Worm (Caenorhabditis elegans) whole organism, L1 larva: ENCODE data around the gene F09E5.12.
A peak's percentile ranks its signal among the peaks of the same experiment; 100 is the strongest.

ENCODE experiments used
- C16A3.4 ChIP-seq: fragments of 150-350 bp; optimal IDR thresholded peaks from 2 replicates; lab custom pipeline; 2014; ENCODE audit warnings: missing biosample characterization, missing genetic modification characterization
- C34B4.2 ChIP-seq: sonication (generic microtip); optimal IDR thresholded peaks from 2 replicates; lab custom pipeline; 2017; ENCODE audit warnings: mild to moderate bottlenecking, missing genetic modification characterization, missing compliant biosample characterization
- F16B12.6 ChIP-seq: fragments of 150-350 bp; optimal IDR thresholded peaks from 2 replicates; lab custom pipeline; 2014; ENCODE audit warnings: missing biosample characterization, missing genetic modification characterization
- Y116A8C.19 ChIP-seq: sonication (generic microtip); optimal IDR thresholded peaks from 2 replicates; lab custom pipeline; 2016; ENCODE audit warnings: missing compliant biosample characterization, missing genetic modification characterization, borderline replicate concordance
- aha-1 ChIP-seq: fragments of 150-350 bp; optimal IDR thresholded peaks from 2 replicates; lab custom pipeline; 2014; ENCODE audit warnings: missing biosample characterization, missing genetic modification characterization
- alr-1 ChIP-seq: fragments of 200-800 bp; sonication (Bioruptor generic); optimal IDR thresholded peaks from 2 replicates; lab custom pipeline; 2018; ENCODE audit warnings: borderline replicate concordance, mild to moderate bottlenecking, missing genetic modification characterization, missing compliant biosample characterization
- ama-1 ChIP-seq: fragments of 150-350 bp; optimal IDR thresholded peaks from 2 replicates; lab custom pipeline; 2014
- blmp-1 ChIP-seq: fragments of 150-350 bp; optimal IDR thresholded peaks from 2 replicates; lab custom pipeline; 2014; ENCODE audit warnings: missing biosample characterization, missing genetic modification characterization
- ceh-8 ChIP-seq: fragments of 200-800 bp; sonication (Bioruptor generic); optimal IDR thresholded peaks from 2 replicates; lab custom pipeline; 2018; ENCODE audit warnings: mild to moderate bottlenecking, missing genetic modification characterization, moderate library complexity, missing compliant biosample characterization
- ces-1 ChIP-seq: fragments of 150-350 bp; optimal IDR thresholded peaks from 2 replicates; lab custom pipeline; 2014; ENCODE audit warnings: missing biosample characterization, missing genetic modification reagents, missing genetic modification characterization
- dpl-1 ChIP-seq, 3 experiments: fragments of 150-350 bp in 2 of 3; sonication (generic microtip) in 1 of 3; optimal IDR thresholded peaks; 2 replicates each; lab custom pipeline; 2014 to 2017; ENCODE audit warnings: missing biosample characterization in 3 of 3, missing genetic modification characterization in 3 of 3, missing genetic modification reagents in 3 of 3
- efl-1 ChIP-seq, 4 experiments: fragments of 150-350 bp; optimal IDR thresholded peaks in 3 of 4; peaks in 1 of 4; 1 replicate in 1 of 4; 2 replicates in 3 of 4; lab custom pipeline; 2014; ENCODE audit warnings: missing biosample characterization in 2 of 4, missing genetic modification characterization in 2 of 4, missing genetic modification reagents in 2 of 4
- efl-3 ChIP-seq: fragments of 200-800 bp; sonication (Bioruptor generic); optimal IDR thresholded peaks from 2 replicates; lab custom pipeline; 2018; ENCODE audit warnings: mild to moderate bottlenecking, missing genetic modification characterization, missing compliant biosample characterization
- egl-13 ChIP-seq: sonication (generic microtip); optimal IDR thresholded peaks from 2 replicates; lab custom pipeline; 2016; ENCODE audit warnings: missing genotype, missing genetic modification reagents, missing genetic modification characterization, missing compliant biosample characterization
- egl-27 ChIP-seq, 2 experiments: fragments of 150-350 bp in 1 of 2; sonication (generic microtip); optimal IDR thresholded peaks; 3 replicates each; lab custom pipeline; 2017 to 2018; ENCODE audit warnings: missing biosample characterization in 2 of 2, missing genetic modification characterization in 2 of 2, missing genetic modification reagents in 2 of 2
- elt-2 ChIP-seq: sonication (generic microtip); optimal IDR thresholded peaks from 2 replicates; lab custom pipeline; 2016; ENCODE audit warnings: missing genetic modification characterization, mild to moderate bottlenecking, inconsistent platforms, missing compliant biosample characterization, missing genetic modification reagents
- elt-3 ChIP-seq, 6 experiments: fragments of 150-350 bp in 1 of 6; sonication (generic microtip); optimal IDR thresholded peaks; 2 replicates each; lab custom pipeline; 2017 to 2018; ENCODE audit warnings: missing biosample characterization in 6 of 6, missing genetic modification characterization in 6 of 6, inconsistent platforms in 1 of 6
- fkh-10 ChIP-seq: sonication (generic microtip); optimal IDR thresholded peaks from 2 replicates; lab custom pipeline; 2017; ENCODE audit warnings: missing biosample characterization, missing genetic modification reagents, missing genetic modification characterization
- fkh-8 ChIP-seq: sonication (generic microtip); optimal IDR thresholded peaks from 2 replicates; lab custom pipeline; 2016; ENCODE audit warnings: mild to moderate bottlenecking, missing genetic modification characterization, missing compliant biosample characterization
- grh-1 ChIP-seq: fragments of 200-800 bp; sonication (Bioruptor generic); IDR thresholded peaks from 2 replicates; pipeline ENCODE4 v1.3.6; 2022; ENCODE audit warnings: missing genetic modification reagents, missing genetic modification characterization, missing compliant biosample characterization
- irx-1 ChIP-seq: sonication (generic microtip); optimal IDR thresholded peaks from 2 replicates; lab custom pipeline; 2016; ENCODE audit warnings: missing genetic modification characterization, missing compliant biosample characterization
- jun-1 ChIP-seq: fragments of 150-350 bp; optimal IDR thresholded peaks from 2 replicates; lab custom pipeline; 2014; ENCODE audit warnings: missing biosample characterization, missing genetic modification reagents, missing genetic modification characterization
- lir-3 ChIP-seq: sonication (generic microtip); optimal IDR thresholded peaks from 2 replicates; lab custom pipeline; 2016; ENCODE audit warnings: mild to moderate bottlenecking, missing genetic modification characterization, moderate library complexity, missing compliant biosample characterization; ENCODE audit not compliant: poor library complexity
- lsy-2 ChIP-seq, 2 experiments: fragments of 150-350 bp; optimal IDR thresholded peaks; 2 replicates each; lab custom pipeline; 2014; ENCODE audit warnings: missing biosample characterization in 2 of 2, missing genetic modification characterization in 2 of 2
- mab-9 ChIP-seq: fragments of 200-800 bp; sonication (Bioruptor generic); IDR thresholded peaks from 2 replicates; pipeline ENCODE4 v1.3.6; 2022; ENCODE audit warnings: missing genetic modification reagents, missing genetic modification characterization, missing compliant biosample characterization
- mep-1 ChIP-seq: fragments of 150-350 bp; optimal IDR thresholded peaks from 2 replicates; lab custom pipeline; 2014; ENCODE audit warnings: missing biosample characterization, missing genetic modification characterization
- nhr-12 ChIP-seq: sonication (generic microtip); optimal IDR thresholded peaks from 2 replicates; lab custom pipeline; 2017; ENCODE audit warnings: missing biosample characterization, missing genetic modification characterization
- nhr-47 ChIP-seq: sonication (generic microtip); optimal IDR thresholded peaks from 2 replicates; lab custom pipeline; 2016; ENCODE audit warnings: mild to moderate bottlenecking, missing genetic modification characterization, moderate library complexity, missing compliant biosample characterization
- nhr-71 ChIP-seq: sonication (generic microtip); optimal IDR thresholded peaks from 2 replicates; lab custom pipeline; 2016; ENCODE audit warnings: mild to moderate bottlenecking, missing genetic modification characterization, moderate library complexity, missing compliant biosample characterization
- nhr-76 ChIP-seq: sonication (generic microtip); optimal IDR thresholded peaks from 2 replicates; lab custom pipeline; 2017; ENCODE audit warnings: missing biosample characterization, missing genetic modification characterization
- nhr-77 ChIP-seq: fragments of 150-350 bp; optimal IDR thresholded peaks from 2 replicates; lab custom pipeline; 2014; ENCODE audit warnings: missing biosample characterization, missing genetic modification characterization
- nhr-85 ChIP-seq: sonication (generic microtip); peaks from one replicate; lab custom pipeline; 2016; ENCODE audit warnings: missing genetic modification characterization, inconsistent platforms, missing compliant biosample characterization
- nhr-90 ChIP-seq: sonication (generic microtip); optimal IDR thresholded peaks from 2 replicates; lab custom pipeline; 2016; ENCODE audit warnings: mild to moderate bottlenecking, missing genetic modification characterization, missing compliant biosample characterization; ENCODE audit not compliant: poor library complexity
- pag-3 ChIP-seq: sonication (generic microtip); optimal IDR thresholded peaks from 2 replicates; lab custom pipeline; 2017; ENCODE audit warnings: missing genetic modification characterization, mild to moderate bottlenecking, missing compliant biosample characterization, antibody characterized with exemption, borderline replicate concordance; ENCODE audit not compliant: insufficient read depth
- rnt-1 ChIP-seq: sonication (generic microtip); optimal IDR thresholded peaks from 2 replicates; lab custom pipeline; 2016; ENCODE audit warnings: mild to moderate bottlenecking, missing genetic modification characterization, moderate library complexity, missing compliant biosample characterization
- snu-23 ChIP-seq: sonication (generic microtip); optimal IDR thresholded peaks from 2 replicates; lab custom pipeline; 2016; ENCODE audit warnings: missing genetic modification characterization, missing compliant biosample characterization
- sox-4 ChIP-seq: sonication (generic microtip); optimal IDR thresholded peaks from 2 replicates; lab custom pipeline; 2016; ENCODE audit warnings: missing genetic modification characterization, missing compliant biosample characterization
- sptf-1 ChIP-seq: fragments of 150-350 bp; optimal IDR thresholded peaks from 2 replicates; lab custom pipeline; 2014; ENCODE audit warnings: missing biosample characterization, missing genetic modification characterization
- swsn-7 ChIP-seq: sonication (generic microtip); optimal IDR thresholded peaks from 2 replicates; lab custom pipeline; 2016; ENCODE audit warnings: missing genetic modification characterization, missing compliant biosample characterization
- tbx-2 ChIP-seq: sonication (generic microtip); optimal IDR thresholded peaks from 2 replicates; lab custom pipeline; 2016; ENCODE audit warnings: missing genetic modification characterization, missing compliant biosample characterization
- unc-130 ChIP-seq: fragments of 150-350 bp; optimal IDR thresholded peaks from 2 replicates; lab custom pipeline; 2017; ENCODE audit warnings: missing biosample characterization, missing genetic modification characterization, inconsistent platforms
- zag-1 ChIP-seq: fragments of 150-350 bp; optimal IDR thresholded peaks from 2 replicates; lab custom pipeline; 2014; ENCODE audit warnings: missing biosample characterization, missing genetic modification characterization
- zip-4 ChIP-seq: fragments of 200-800 bp; sonication (Bioruptor generic); optimal IDR thresholded peaks from 2 replicates; lab custom pipeline; 2018; ENCODE audit warnings: mild to moderate bottlenecking, missing genetic modification characterization, moderate library complexity, missing compliant biosample characterization

The F09E5.12 gene

DNA sequence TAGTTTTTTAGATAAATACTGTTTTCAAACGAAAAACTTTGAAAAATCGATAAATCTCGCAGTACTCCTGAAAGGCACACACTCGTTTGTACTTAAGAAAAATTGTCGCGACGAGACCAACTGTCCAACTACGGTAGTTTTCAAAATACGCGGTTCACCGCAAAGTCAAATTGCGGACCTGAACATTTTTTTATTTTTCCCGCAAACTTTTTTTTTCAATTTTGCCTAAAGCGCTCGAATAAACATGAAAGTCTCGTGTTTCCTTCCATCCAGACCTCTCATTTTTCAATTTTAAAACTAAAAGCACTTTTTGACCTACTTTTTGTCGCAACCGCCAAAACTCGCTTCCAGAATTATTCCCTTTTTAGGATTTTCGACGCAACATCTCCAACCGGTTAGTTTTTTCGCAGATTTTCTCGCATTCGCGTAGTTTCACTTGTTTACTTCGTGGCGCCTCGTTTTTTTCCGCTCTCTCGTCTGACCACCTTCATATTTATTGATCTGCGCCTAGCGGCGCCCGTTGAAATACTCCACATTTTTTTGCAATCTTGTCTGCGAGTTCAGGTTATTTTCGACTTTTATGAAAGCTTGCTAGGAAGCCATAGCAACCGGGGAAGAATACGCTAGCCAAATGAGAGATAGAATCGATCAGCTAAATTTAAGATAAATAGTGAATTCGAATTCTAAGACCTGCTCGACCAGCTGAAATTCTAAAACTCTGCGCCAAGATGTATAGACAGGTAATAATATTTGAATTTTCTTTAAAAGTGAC is 7.1 kb upstream of the F09E5.12 start, which contains the start of gene prdx-2:
TSS of gene prdx-2 (plus strand) at position 729 of the 772 bp plus-strand sequence.
- no peak for TF ChIP-seq grh-1 (GFP tag; lab: Robert Waterston, UW)
- TF ChIP-seq lsy-2 (tag; optimal IDR thresholded peaks at IDR 0.05; lab: Kevin White, UChicago) = peak in 1 of 2 experiments; percentile 47
- peak; percentile 18 for TF ChIP-seq fkh-8 (tag; lab: Kevin White, UChicago)
- peak; percentile 88 for TF ChIP-seq blmp-1 (tag; lab: Kevin White, UChicago)
- TF ChIP-seq pag-3 (tag; lab: Kevin White, UChicago) = no peak
- TF ChIP-seq snu-23 = no peak
- no peak for TF ChIP-seq efl-1 (optimal IDR thresholded peaks at IDR 0.05; lab: Kevin White, UChicago)
- TF ChIP-seq efl-1 (GFP tag; optimal IDR thresholded peaks at IDR 0.05 in 1 of 2; lab: Kevin White, UChicago) = peak in 1 of 2 experiments; percentile 40
- no peak for TF ChIP-seq dpl-1 (GFP tag; optimal IDR thresholded peaks at IDR 0.05; lab: Kevin White, UChicago)
- TF ChIP-seq elt-2 = no peak
- no peak for TF ChIP-seq lir-3 (tag; lab: Kevin White, UChicago)
- no peak for TF ChIP-seq egl-13

DNA sequence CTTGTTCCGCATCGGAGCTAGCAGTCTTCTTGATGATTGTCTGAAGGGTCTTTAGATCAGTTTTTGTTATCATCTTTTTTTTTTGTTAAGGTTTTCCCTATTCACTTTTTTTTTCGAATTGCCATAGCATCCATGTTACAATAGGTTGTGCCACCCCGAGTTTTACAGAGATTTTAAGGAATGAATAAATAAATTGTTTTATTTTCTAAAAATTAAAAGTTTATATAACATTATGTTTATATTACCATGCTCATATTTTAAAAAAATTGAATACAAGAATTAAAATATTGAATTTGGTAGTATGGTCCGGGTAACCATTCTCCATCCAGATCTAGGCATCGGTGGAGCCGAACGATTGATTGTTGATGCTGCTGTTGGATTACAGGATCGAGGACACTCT is 4.4 kb upstream of the F09E5.12 start, which contains the start of gene algn-2:
TSS of gene algn-2 (plus strand) at position 301 of the 400 bp plus-strand sequence.
- TF ChIP-seq fkh-10 (no peak), elt-2 (peak; percentile 14)

ce11 chrII:5373275-5374047 is 2.9 kb upstream of the F09E5.12 start, which contains the start of the genes agt-2 and F09E5.3:
agt-2 (minus strand) TSS chrII:5373827.
F09E5.3 (plus strand) TSS chrII:5373997.
- TF ChIP-seq alr-1 (tag; lab: Kevin White, UChicago) (no peak), efl-3 (GFP tag; lab: Kevin White, UChicago) (peak; percentile 21), Y116A8C.19 (tag; lab: Kevin White, UChicago) (no peak), nhr-12 (no peak), ama-1 (lab: Kevin White, UChicago) (peak; percentile 86), nhr-90 (tag; lab: Kevin White, UChicago) (peak; percentile 91), zip-4 (GFP tag; lab: Kevin White, UChicago) (peak; percentile 81), nhr-47 (tag; lab: Kevin White, UChicago) (peak; percentile 96), zag-1 (tag; lab: Kevin White, UChicago) (peak; percentile 26), unc-130 (tag; lab: Kevin White, UChicago) (peak; percentile 95), elt-3 (tag; optimal IDR thresholded peaks at IDR 0.05; lab: Kevin White, UChicago) (peak in 3 of 6 experiments; percentile 43 to 81 (median 77)), swsn-7 (tag; lab: Kevin White, UChicago) (peak; percentile 96), mep-1 (tag; lab: Kevin White, UChicago) (peak; percentile 98), nhr-85 (tag; lab: Kevin White, UChicago) (peak; percentile 93), egl-13 (peak; percentile 84), C16A3.4 (tag; lab: Kevin White, UChicago) (peak; percentile 95), elt-2 (peak; percentile 82), ces-1 (GFP tag; lab: Kevin White, UChicago) (no peak), rnt-1 (tag; lab: Kevin White, UChicago) (peak; percentile 96), mab-9 (peak; percentile 88), F16B12.6 (tag; lab: Kevin White, UChicago) (peak; percentile 76), nhr-76 (tag; lab: Kevin White, UChicago) (no peak), snu-23 (peak; percentile 98), blmp-1 (tag; lab: Kevin White, UChicago) (peak; percentile 81), egl-27 (tag; optimal IDR thresholded peaks at IDR 0.05; lab: Kevin White, UChicago) (peak; percentile 1 to 14), nhr-77 (tag; lab: Kevin White, UChicago) (peak; percentile 86), irx-1 (tag; lab: Kevin White, UChicago) (peak; percentile 91), sptf-1 (tag; lab: Kevin White, UChicago) (no peak), ceh-8 (GFP tag; lab: Kevin White, UChicago) (peak; percentile 85), aha-1 (peak; percentile 20), dpl-1 (GFP tag; optimal IDR thresholded peaks at IDR 0.05; lab: Kevin White, UChicago) (peak; percentile 88 to 91 (median 90)), jun-1 (tag; lab: Kevin White, UChicago) (peak; percentile 89), nhr-71 (tag; lab: Kevin White, UChicago) (peak; percentile 97), tbx-2 (tag; lab: Kevin White, UChicago) (peak; percentile 94), sox-4 (peak; percentile 77), C34B4.2 (tag; lab: Kevin White, UChicago) (no peak), lir-3 (tag; lab: Kevin White, UChicago) (peak; percentile 87)
